Worm (Caenorhabditis elegans): ENCODE data around the gene ubq-1.

DNA sequence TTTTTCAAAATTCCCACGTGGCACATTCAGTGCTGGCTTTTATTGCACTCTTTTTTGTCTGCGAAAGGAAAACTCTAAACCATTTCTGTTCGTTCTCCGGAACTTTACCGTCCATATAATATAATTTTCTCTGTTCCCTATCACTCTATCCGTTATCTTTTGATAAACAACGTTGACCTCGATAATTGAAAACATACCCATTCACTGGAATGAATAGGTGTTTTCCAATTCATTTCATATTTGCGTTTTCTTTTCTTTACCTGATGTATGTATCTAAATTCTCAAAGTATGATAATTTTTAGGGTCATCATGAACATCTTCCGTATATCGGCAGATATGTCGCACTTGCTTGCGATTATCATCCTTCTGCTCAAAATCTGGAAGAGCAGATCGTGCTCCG is 33.3 kb upstream of the ubq-1 start, which contains the start of gene erd-2.2:
- no peak for TF ChIP-seq skn-1 (tag; optimal IDR thresholded peaks at IDR 0.05)
- no peak for TF ChIP-seq mab-5 (tag; optimal IDR thresholded peaks at IDR 0.05)
- TF ChIP-seq lin-11 (tag; optimal IDR thresholded peaks at IDR 0.05): no peak
